Worm (Caenorhabditis elegans) whole organism, late embryonic: ENCODE results near the gene nhr-203.

ENCODE experiments used
- dmd-4 ChIP-seq: sonication (generic microtip); optimal IDR thresholded peaks from 2 replicates; lab custom pipeline; 2016; ENCODE audit warnings: borderline replicate concordance, missing genetic modification characterization, missing compliant biosample characterization
- gmeb-2 ChIP-seq: sonication (generic microtip); optimal IDR thresholded peaks from 2 replicates; lab custom pipeline; 2016; ENCODE audit warnings: missing genetic modification characterization, inconsistent platforms, missing compliant biosample characterization
- hlh-30 ChIP-seq: sonication (generic microtip); optimal IDR thresholded peaks from 2 replicates; lab custom pipeline; 2017; ENCODE audit warnings: antibody characterized with exemption, missing genetic modification characterization, missing compliant biosample characterization; ENCODE audit not compliant: insufficient read depth
- nfya-1 ChIP-seq: sonication (generic microtip); optimal IDR thresholded peaks from 2 replicates; lab custom pipeline; 2017; ENCODE audit warnings: missing genetic modification characterization, mild to moderate bottlenecking, missing compliant biosample characterization, antibody characterized with exemption, moderate library complexity
- pag-3 ChIP-seq: sonication (generic microtip); optimal IDR thresholded peaks from 2 replicates; lab custom pipeline; 2016; ENCODE audit warnings: missing compliant biosample characterization, missing genetic modification characterization, borderline replicate concordance
- pax-1 ChIP-seq: fragments of 150-350 bp; optimal IDR thresholded peaks from 2 replicates; lab custom pipeline; 2014; ENCODE audit warnings: missing biosample characterization, missing genetic modification characterization
- syd-9 ChIP-seq: sonication (generic microtip); optimal IDR thresholded peaks from 2 replicates; lab custom pipeline; 2016; ENCODE audit warnings: mild to moderate bottlenecking, missing genetic modification characterization, moderate library complexity, missing compliant biosample characterization
- unc-42 ChIP-seq: sonication (generic microtip); optimal IDR thresholded peaks from 2 replicates; lab custom pipeline; 2016; ENCODE audit warnings: missing genotype, missing genetic modification characterization, missing compliant biosample characterization
- unc-86 ChIP-seq: sonication (generic microtip); optimal IDR thresholded peaks from 2 replicates; lab custom pipeline; 2016; ENCODE audit warnings: missing genetic modification characterization, missing compliant biosample characterization
- zip-5 ChIP-seq: sonication (generic microtip); optimal IDR thresholded peaks from 2 replicates; lab custom pipeline; 2016; ENCODE audit warnings: missing genetic modification characterization, missing compliant biosample characterization

DNA sequence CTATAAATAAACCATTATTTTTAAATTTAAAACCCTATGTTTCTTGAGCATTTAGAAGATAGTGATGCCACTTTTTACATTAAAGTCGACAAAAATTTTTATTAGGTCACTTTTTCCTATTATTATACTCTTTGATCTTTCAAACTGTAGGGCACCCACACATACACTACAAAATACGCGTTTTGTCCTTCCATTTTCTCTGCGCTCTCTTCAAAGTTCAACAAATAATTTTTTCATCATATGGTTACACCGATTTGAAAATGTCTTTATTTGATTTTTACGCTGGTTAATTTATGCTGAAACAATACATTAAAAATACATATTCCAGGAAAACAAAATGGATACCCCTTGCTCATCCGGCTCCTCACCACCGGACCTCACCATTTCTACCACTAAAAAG, 2.7 kb downstream of the nhr-203 start, which contains the start of gene nhr-202:
- TF ChIP-seq pag-3 (tag; lab: Kevin White, UChicago) (no peak), unc-86 (tag; lab: Kevin White, UChicago) (no peak), hlh-30 (tag; lab: Kevin White, UChicago) (no peak), dmd-4 (tag; lab: Kevin White, UChicago) (no peak), zip-5 (tag; lab: Kevin White, UChicago) (no peak), unc-42 (no peak), gmeb-2 (tag; lab: Kevin White, UChicago) (no peak), nfya-1 (no peak), syd-9 (tag; lab: Kevin White, UChicago) (no peak), pax-1 (tag; lab: Kevin White, UChicago) (no peak)
